Fruit fly (Drosophila melanogaster) whole organism, embryonic: Measurements from ENCODE around the gene CG11882.

ENCODE experiments used
- Adf1 ChIP-seq: fragments of 200-800 bp; sonication (Bioruptor generic); IDR thresholded peaks from 2 replicates; pipeline ENCODE4 v1.3.6; 2022; ENCODE audit warnings: missing biosample characterization, missing genetic modification characterization
- Bdp1 ChIP-seq: fragments of 200-800 bp; sonication (Bioruptor generic); optimal IDR thresholded peaks from 3 replicates; lab custom pipeline; 2016; ENCODE audit warnings: missing biosample characterization, missing genetic modification characterization
- Bgb ChIP-seq: fragments of 200-800 bp; sonication (Bioruptor generic); IDR thresholded peaks from 2 replicates; pipeline ENCODE4 v1.3.6; 2022; ENCODE audit warnings: missing biosample characterization, missing genetic modification characterization; ENCODE audit not compliant: partially characterized antibody
- CG10209 ChIP-seq: fragments of 200-800 bp; sonication (Bioruptor generic); optimal IDR thresholded peaks from 3 replicates; lab custom pipeline; 2017; ENCODE audit warnings: missing biosample characterization, mild to moderate bottlenecking, missing genetic modification characterization, missing genetic modification reagents
- CG12071 ChIP-seq: fragments of 200-800 bp; sonication (Bioruptor generic); optimal IDR thresholded peaks from 3 replicates; lab custom pipeline; 2018; ENCODE audit warnings: missing biosample characterization, mild to moderate bottlenecking, missing genetic modification characterization
- CG12391 ChIP-seq: fragments of 200-800 bp; sonication (Bioruptor generic); optimal IDR thresholded peaks from 3 replicates; lab custom pipeline; 2018; ENCODE audit warnings: missing biosample characterization, mild to moderate bottlenecking, missing genetic modification characterization, moderate library complexity
- CG13287 ChIP-seq: fragments of 200-800 bp; sonication (Bioruptor generic); IDR thresholded peaks from 2 replicates; pipeline ENCODE4 v1.3.6; 2022; ENCODE audit warnings: missing biosample characterization, missing genetic modification characterization; ENCODE audit not compliant: partially characterized antibody
- CG13296 ChIP-seq: fragments of 200-800 bp; sonication (Bioruptor generic); optimal IDR thresholded peaks from 3 replicates; lab custom pipeline; 2018; ENCODE audit warnings: missing biosample characterization, mild to moderate bottlenecking, missing genetic modification characterization
- CG14860 ChIP-seq: fragments of 200-800 bp; sonication (Bioruptor generic); IDR thresholded peaks from 3 replicates; pipeline ENCODE4 v1.3.6; 2022; ENCODE audit warnings: missing biosample characterization, missing genetic modification characterization; ENCODE audit not compliant: partially characterized antibody
- CG14965 ChIP-seq: fragments of 200-800 bp; sonication (Bioruptor generic); optimal IDR thresholded peaks from 2 replicates; lab custom pipeline; 2016; ENCODE audit warnings: missing biosample characterization, missing genetic modification characterization, borderline replicate concordance
- CG17361 ChIP-seq: fragments of 200-800 bp; sonication (Bioruptor generic); IDR thresholded peaks from 3 replicates; pipeline ENCODE4 v1.3.6; 2022; ENCODE audit warnings: missing biosample characterization, missing genetic modification characterization
- CG18011 ChIP-seq: fragments of 200-800 bp; sonication (Bioruptor generic); optimal IDR thresholded peaks from 2 replicates; lab custom pipeline; 2017; ENCODE audit warnings: missing biosample characterization, missing genetic modification characterization, mild to moderate bottlenecking, moderate library complexity, missing genotype
- CG2116 ChIP-seq: fragments of 200-800 bp; sonication (Bioruptor generic); optimal IDR thresholded peaks from 3 replicates; lab custom pipeline; 2018; ENCODE audit warnings: missing biosample characterization, mild to moderate bottlenecking, missing genetic modification characterization
- CG30020 ChIP-seq: fragments of 200-800 bp; optimal IDR thresholded peaks from 2 replicates; lab custom pipeline; 2019; ENCODE audit warnings: missing biosample characterization, mild to moderate bottlenecking, missing genetic modification characterization, moderate library complexity
- CG31388 ChIP-seq: fragments of 200-800 bp; sonication (Bioruptor generic); optimal IDR thresholded peaks from 2 replicates; lab custom pipeline; 2016; ENCODE audit warnings: missing biosample characterization, missing genetic modification characterization
- CG42726 ChIP-seq: fragments of 200-800 bp; sonication (Bioruptor generic); IDR thresholded peaks from 2 replicates; pipeline ENCODE4 v1.3.6; 2022; ENCODE audit warnings: missing biosample characterization, missing genetic modification characterization; ENCODE audit not compliant: partially characterized antibody
- CG4707 ChIP-seq: fragments of 200-800 bp; sonication (Bioruptor generic); optimal IDR thresholded peaks from 2 replicates; lab custom pipeline; 2018; ENCODE audit warnings: missing biosample characterization, mild to moderate bottlenecking, missing genetic modification characterization, moderate library complexity
- CG5953 ChIP-seq: fragments of 200-800 bp; sonication (Bioruptor generic); IDR thresholded peaks from 2 replicates; pipeline ENCODE4 v1.3.6; 2022; ENCODE audit warnings: missing biosample characterization, missing genetic modification characterization
- CG6272 ChIP-seq: fragments of 200-800 bp; sonication (Bioruptor generic); IDR thresholded peaks from 2 replicates; pipeline ENCODE4 v1.3.6; 2022; ENCODE audit warnings: missing biosample characterization, missing genetic modification characterization
- CG7963 ChIP-seq: fragments of 200-800 bp; sonication (Bioruptor generic); IDR thresholded peaks from 3 replicates; pipeline ENCODE4 v1.3.6; 2022; ENCODE audit warnings: missing biosample characterization, missing genetic modification characterization; ENCODE audit not compliant: partially characterized antibody
- CG8388 ChIP-seq: fragments of 200-800 bp; sonication (Bioruptor generic); optimal IDR thresholded peaks from 2 replicates; lab custom pipeline; 2019; ENCODE audit warnings: missing biosample characterization, mild to moderate bottlenecking, missing genetic modification characterization, moderate library complexity
- CG9215 ChIP-seq: fragments of 200-800 bp; sonication (Bioruptor generic); IDR thresholded peaks from 2 replicates; pipeline ENCODE4 v1.3.6; 2022; ENCODE audit warnings: missing biosample characterization, missing genetic modification characterization
- Dbx ChIP-seq: fragments of 200-800 bp; sonication (Bioruptor generic); IDR thresholded peaks from 3 replicates; pipeline ENCODE4 v1.3.6; 2022; ENCODE audit warnings: missing biosample characterization, missing genetic modification characterization
- Dll ChIP-seq: fragments of 200-800 bp; sonication (Bioruptor generic); IDR thresholded peaks from 4 replicates; pipeline ENCODE4 v1.3.6; 2022; ENCODE audit warnings: missing biosample characterization, missing genetic modification characterization; ENCODE audit not compliant: partially characterized antibody
- Gug ChIP-seq: fragments of 200-800 bp; sonication (Bioruptor generic); IDR thresholded peaks from 4 replicates; pipeline ENCODE4 v1.3.6; 2022; ENCODE audit warnings: missing biosample characterization, missing genetic modification characterization
- H2.0 ChIP-seq: fragments of 200-800 bp; sonication (Bioruptor generic); IDR thresholded peaks from 2 replicates; pipeline ENCODE4 v1.3.6; 2022; ENCODE audit warnings: missing biosample characterization, missing genetic modification characterization
- Lim3 ChIP-seq: fragments of 200-800 bp; sonication (Bioruptor generic); IDR thresholded peaks from 2 replicates; pipeline ENCODE4 v1.3.6; 2022; ENCODE audit warnings: missing biosample characterization, missing genetic modification characterization
- Meics ChIP-seq: fragments of 200-800 bp; sonication (Bioruptor generic); optimal IDR thresholded peaks from 2 replicates; lab custom pipeline; 2017; ENCODE audit warnings: missing biosample characterization, mild to moderate bottlenecking, missing genetic modification characterization
- Nf-YB ChIP-seq: fragments of 200-800 bp; sonication (Bioruptor generic); optimal IDR thresholded peaks from 3 replicates; lab custom pipeline; 2019; ENCODE audit warnings: missing biosample characterization, mild to moderate bottlenecking, missing genetic modification characterization, moderate library complexity
- Ravus ChIP-seq: fragments of 200-800 bp; sonication (Bioruptor generic); IDR thresholded peaks from 2 replicates; pipeline ENCODE4 v1.3.6; 2022; ENCODE audit warnings: missing biosample characterization, missing genetic modification characterization
- Sox102F ChIP-seq: fragments of 200-800 bp; sonication (Bioruptor generic); optimal IDR thresholded peaks from 2 replicates; lab custom pipeline; 2018; ENCODE audit warnings: missing biosample characterization, mild to moderate bottlenecking, missing genetic modification characterization, moderate library complexity
- TFAM ChIP-seq: fragments of 200-800 bp; sonication (Bioruptor generic); optimal IDR thresholded peaks from 2 replicates; lab custom pipeline; 2017; ENCODE audit warnings: missing biosample characterization, missing genetic modification characterization, inconsistent platforms
- Vsx1 ChIP-seq: fragments of 200-800 bp; sonication (Bioruptor generic); optimal IDR thresholded peaks from 2 replicates; lab custom pipeline; 2017; ENCODE audit warnings: missing biosample characterization, mild to moderate bottlenecking, missing genetic modification characterization, missing genetic modification reagents
- ato ChIP-seq: fragments of 200-800 bp; sonication (Bioruptor generic); IDR thresholded peaks from 2 replicates; pipeline ENCODE4 v1.3.6; 2022; ENCODE audit warnings: missing biosample characterization, missing genetic modification characterization; ENCODE audit not compliant: partially characterized antibody
- bbx ChIP-seq: fragments of 200-800 bp; sonication (Bioruptor generic); IDR thresholded peaks from 2 replicates; pipeline ENCODE4 v1.3.6; 2022; ENCODE audit warnings: missing biosample characterization, missing genetic modification characterization; ENCODE audit not compliant: partially characterized antibody
- dimm ChIP-seq: fragments of 200-800 bp; sonication (Bioruptor generic); IDR thresholded peaks from 2 replicates; pipeline ENCODE4 v1.3.6; 2022; ENCODE audit warnings: missing biosample characterization, missing genetic modification characterization
- esg ChIP-seq: fragments of 200-800 bp; sonication (Bioruptor generic); conservative IDR thresholded peaks from 2 replicates; pipeline ENCODE4 v1.3.6; 2022; ENCODE audit warnings: missing biosample characterization, missing genetic modification characterization
- fd96Cb ChIP-seq: fragments of 200-800 bp; sonication (Bioruptor generic); optimal IDR thresholded peaks from 2 replicates; lab custom pipeline; 2018; ENCODE audit warnings: missing biosample characterization, mild to moderate bottlenecking, missing genetic modification characterization, moderate library complexity
- gce ChIP-seq: fragments of 200-800 bp; sonication (Bioruptor generic); IDR thresholded peaks from 3 replicates; pipeline ENCODE4 v1.3.6; 2022; ENCODE audit warnings: missing biosample characterization, missing genetic modification characterization
- gsb ChIP-seq: fragments of 200-800 bp; sonication (Bioruptor generic); IDR thresholded peaks from 2 replicates; pipeline ENCODE4 v1.3.6; 2022; ENCODE audit warnings: missing biosample characterization, missing genetic modification characterization
- kah ChIP-seq: fragments of 200-800 bp; sonication (Bioruptor generic); optimal IDR thresholded peaks from 2 replicates; lab custom pipeline; 2018; ENCODE audit warnings: missing biosample characterization, mild to moderate bottlenecking, missing genetic modification characterization
- lola ChIP-seq, 3 experiments: fragments of >200 bp in 2 of 3; fragments of 200-800 bp in 1 of 3; sonication (Bioruptor generic) in 1 of 3; optimal IDR thresholded peaks; 2 replicates each; lab custom pipeline; 2017 to 2019; ENCODE audit warnings: missing biosample characterization in 3 of 3, missing genetic modification characterization in 3 of 3, mild to moderate bottlenecking in 1 of 3, moderate library complexity in 1 of 3
- p53 ChIP-seq: fragments of 200-800 bp; sonication (Bioruptor generic); optimal IDR thresholded peaks from 2 replicates; lab custom pipeline; 2016; ENCODE audit warnings: missing biosample characterization, missing genetic modification characterization
- pum ChIP-seq: fragments of 200-800 bp; sonication (Bioruptor generic); optimal IDR thresholded peaks from 2 replicates; lab custom pipeline; 2016; ENCODE audit warnings: missing biosample characterization, missing genetic modification characterization
- seq ChIP-seq: fragments of 200-800 bp; sonication (Bioruptor generic); IDR thresholded peaks from 2 replicates; pipeline ENCODE4 v1.3.6; 2022; ENCODE audit warnings: missing biosample characterization, missing genetic modification characterization
- sqz ChIP-seq: fragments of 200-800 bp; sonication (Bioruptor generic); optimal IDR thresholded peaks from 3 replicates; lab custom pipeline; 2018; ENCODE audit warnings: missing biosample characterization, mild to moderate bottlenecking, missing genetic modification characterization
- tgo ChIP-seq: fragments of 200-800 bp; sonication (Bioruptor generic); IDR thresholded peaks from 3 replicates; pipeline ENCODE4 v1.3.6; 2022; ENCODE audit warnings: missing biosample characterization, missing genetic modification characterization
- vvl ChIP-seq: fragments of 200-800 bp; sonication (Bioruptor generic); IDR thresholded peaks from 2 replicates; pipeline ENCODE4 v1.3.6; 2022; ENCODE audit warnings: missing biosample characterization, missing genetic modification characterization
- wdn ChIP-seq: fragments of 200-800 bp; sonication (Bioruptor generic); IDR thresholded peaks from 2 replicates; pipeline ENCODE4 v1.3.6; 2022; ENCODE audit warnings: missing biosample characterization, missing genetic modification characterization

Gene CG11882

dm6 chr3R:29151621-29152092 is 3.7 kb upstream of the CG11882 start, which contains the start of gene eIF2D (continued):
- peak; percentile 30 for TF ChIP-seq kah
- peak; percentile 45 for TF ChIP-seq CG8388
- TF ChIP-seq Dbx (GFP tag; lab: Robert Waterston, UW), result no peak; the same call in 2 of the 3 replicates
- peak in 1 of 3 experiments; percentile 52 for TF ChIP-seq lola (GFP tag; optimal IDR thresholded peaks at IDR 0.05; lab: Kevin White, UChicago)
- TF ChIP-seq Adf1 (GFP tag; lab: Robert Waterston, UW), result no peak
- TF ChIP-seq sqz (GFP tag; lab: Kevin White, UChicago), result no peak
- TF ChIP-seq CG13287, result peak; percentile 39; the same call in 1 of the 2 replicates
- no peak for TF ChIP-seq TFAM (GFP tag; lab: Kevin White, UChicago)
- no peak for TF ChIP-seq gsb (GFP tag; lab: Robert Waterston, UW)
- peak; percentile 20 for TF ChIP-seq Bdp1 (GFP tag; lab: Kevin White, UChicago)
- peak; percentile 45 for TF ChIP-seq Sox102F (GFP tag; lab: Kevin White, UChicago)
- no peak for TF ChIP-seq Vsx1 (GFP tag; lab: Kevin White, UChicago)
- 0 out of 3 replicates have a peak, but pooled peaks have one; percentile 9 for TF ChIP-seq gce (GFP tag; lab: Robert Waterston, UW)
- no peak for TF ChIP-seq pum (GFP tag; lab: Kevin White, UChicago)
- peak; percentile 45 for TF ChIP-seq CG6272
- 0 out of 2 replicates have a peak, but pooled peaks have one; percentile 14 for TF ChIP-seq dimm
- TF ChIP-seq Nf-YB, result peak; percentile 19
- no peak for TF ChIP-seq Lim3 (GFP tag; lab: Robert Waterston, UW)
- TF ChIP-seq CG5953 (GFP tag; lab: Robert Waterston, UW), result peak; percentile 47; the same call in 1 of the 2 replicates
- no peak for TF ChIP-seq CG4707 (GFP tag; lab: Kevin White, UChicago)
- no peak for TF ChIP-seq ato (GFP tag; lab: Robert Waterston, UW)
- no peak for TF ChIP-seq CG7963
- no peak for TF ChIP-seq Bgb (GFP tag; lab: Robert Waterston, UW)
- peak; percentile 44; the same call in 1 of the 2 replicates for TF ChIP-seq H2.0 (GFP tag; lab: Robert Waterston, UW)
- TF ChIP-seq tgo (GFP tag; lab: Robert Waterston, UW), result peak; percentile 49; the same call in 2 of the 3 replicates
- TF ChIP-seq CG10209 (GFP tag; lab: Kevin White, UChicago), result peak; percentile 23
- peak; percentile 10; the same call in 1 of the 2 replicates for TF ChIP-seq esg (GFP tag; lab: Robert Waterston, UW)
- TF ChIP-seq CG14965 (GFP tag; lab: Kevin White, UChicago), result no peak
- peak; percentile 86 for TF ChIP-seq vvl (GFP tag; lab: Robert Waterston, UW)
- 0 out of 4 replicates have a peak, but pooled peaks have one; percentile 8 for TF ChIP-seq Gug (GFP tag; lab: Robert Waterston, UW)
- TF ChIP-seq Dll, result no peak
- TF ChIP-seq CG2116 (GFP tag; lab: Kevin White, UChicago), result peak; percentile 40
- TF ChIP-seq fd96Cb (tag; lab: Kevin White, UChicago), result peak; percentile 40
- TF ChIP-seq CG30020, result peak; percentile 20
- TF ChIP-seq CG18011 (GFP tag; lab: Kevin White, UChicago), result peak; percentile 30
- no peak for TF ChIP-seq Ravus (GFP tag; lab: Robert Waterston, UW)
- TF ChIP-seq CG12071 (GFP tag; lab: Kevin White, UChicago), result no peak
- no peak for TF ChIP-seq bbx (GFP tag; lab: Robert Waterston, UW)
- no peak for TF ChIP-seq CG14860 (GFP tag; lab: Robert Waterston, UW)
- TF ChIP-seq wdn (GFP tag; lab: Robert Waterston, UW), result no peak
- no peak for TF ChIP-seq CG42726
- TF ChIP-seq CG9215 (GFP tag; lab: Robert Waterston, UW), result no peak; the same call in 1 of the 2 replicates
- peak; percentile 77 for TF ChIP-seq CG17361 (GFP tag; lab: Robert Waterston, UW)
- peak; percentile 72 for TF ChIP-seq Meics (GFP tag; lab: Kevin White, UChicago)
- TF ChIP-seq CG13296 (GFP tag; lab: Kevin White, UChicago), result peak; percentile 62
- TF ChIP-seq CG12391, result peak; percentile 71
- TF ChIP-seq seq (GFP tag; lab: Robert Waterston, UW), result 0 out of 2 replicates have a peak, but pooled peaks have one; percentile 42
- TF ChIP-seq CG31388, result no peak
- TF ChIP-seq p53 (GFP tag; lab: Kevin White, UChicago), result no peak
